Fruit fly (Drosophila melanogaster) whole organism, wandering third instar larva: Measurements from ENCODE around the gene CG10581.

Source experiments
- CG32264 ChIP-seq: fragments of 200-800 bp; sonication (Bioruptor generic); optimal IDR thresholded peaks from 2 replicates; lab custom pipeline; 2016; ENCODE audit warnings: missing biosample characterization, missing genetic modification characterization
- CG9705 ChIP-seq: fragments of 200-800 bp; sonication (Bioruptor generic); optimal IDR thresholded peaks from 2 replicates; lab custom pipeline; 2018; ENCODE audit warnings: missing biosample characterization, mild to moderate bottlenecking, missing genetic modification characterization
- CrebA ChIP-seq: fragments of 200-800 bp; sonication (Bioruptor generic); optimal IDR thresholded peaks from 2 replicates; lab custom pipeline; 2016; ENCODE audit warnings: missing biosample characterization, mild to moderate bottlenecking, missing genetic modification characterization, borderline replicate concordance
- Dif ChIP-seq: fragments of 200-275, 200-300 bp; sonication (Bioruptor generic); optimal IDR thresholded peaks from 2 replicates; lab custom pipeline; 2018; ENCODE audit warnings: missing biosample characterization, missing genetic modification characterization; ENCODE audit not compliant: partially characterized antibody
- GATAd ChIP-seq: sonication (Bioruptor generic); optimal IDR thresholded peaks from 2 replicates; lab custom pipeline; 2016; ENCODE audit warnings: missing biosample characterization, missing genetic modification characterization
- HLH106 ChIP-seq: fragments of 200-800 bp; optimal IDR thresholded peaks from 3 replicates; lab custom pipeline; 2019; ENCODE audit warnings: missing biosample characterization, mild to moderate bottlenecking, missing genetic modification characterization, moderate library complexity
- Hnf4 ChIP-seq: fragments of 200-800 bp; sonication (Bioruptor generic); optimal IDR thresholded peaks from 2 replicates; lab custom pipeline; 2016; ENCODE audit warnings: missing biosample characterization, mild to moderate bottlenecking, missing genetic modification characterization
- Hr78 ChIP-seq: fragments of >200 bp; optimal IDR thresholded peaks from 2 replicates; lab custom pipeline; 2017; ENCODE audit warnings: missing biosample characterization, missing genetic modification characterization
- Hr83 ChIP-seq: fragments of 200-300 bp; sonication (Bioruptor generic); optimal IDR thresholded peaks from 2 replicates; lab custom pipeline; 2016; ENCODE audit warnings: missing biosample characterization, mild to moderate bottlenecking, missing genetic modification characterization, moderate library complexity; ENCODE audit not compliant: poor library complexity, severe bottlenecking
- Jra ChIP-seq: sonication (Bioruptor generic); optimal IDR thresholded peaks from 2 replicates; lab custom pipeline; 2016; ENCODE audit warnings: missing biosample characterization, missing genetic modification characterization
- Mio ChIP-seq: sonication (Bioruptor generic); optimal IDR thresholded peaks from 2 replicates; lab custom pipeline; 2016; ENCODE audit warnings: missing biosample characterization, missing genetic modification characterization
- Myc ChIP-seq: fragments of >200 bp; optimal IDR thresholded peaks from 2 replicates; lab custom pipeline; 2017
- OdsH ChIP-seq: fragments of 200-800 bp; sonication (Bioruptor generic); optimal IDR thresholded peaks from 2 replicates; lab custom pipeline; 2016; ENCODE audit warnings: missing biosample characterization, mild to moderate bottlenecking, missing genetic modification characterization
- Rel ChIP-seq, 2 experiments: fragments of 200-800 bp; sonication (Bioruptor generic) in 1 of 2; optimal IDR thresholded peaks; 2 replicates in 1 of 2; 3 replicates in 1 of 2; lab custom pipeline; 2016 to 2019; ENCODE audit warnings: mild to moderate bottlenecking in 2 of 2, missing biosample characterization in 2 of 2, missing genetic modification characterization in 2 of 2, moderate library complexity in 1 of 2
- Sp1 ChIP-seq: fragments of 200-800 bp; sonication (Bioruptor generic); optimal IDR thresholded peaks from 3 replicates; lab custom pipeline; 2019; ENCODE audit warnings: missing biosample characterization, mild to moderate bottlenecking, missing genetic modification characterization, moderate library complexity
- Vsx2 ChIP-seq: fragments of 200-300, 225-300 bp; sonication (Bioruptor generic); optimal IDR thresholded peaks from 2 replicates; lab custom pipeline; 2018; ENCODE audit warnings: missing biosample characterization, missing genetic modification characterization; ENCODE audit not compliant: partially characterized antibody
- br ChIP-seq: fragments of 200-800 bp; sonication (Bioruptor generic); optimal IDR thresholded peaks from 2 replicates; lab custom pipeline; 2016; ENCODE audit warnings: missing biosample characterization, missing genetic modification characterization
- dl ChIP-seq, 2 experiments: fragments of 175-275, 200-275 bp in 1 of 2; fragments of 200-275 bp in 1 of 2; sonication (Bioruptor generic); optimal IDR thresholded peaks; lab custom pipeline; 2018; ENCODE audit warnings: mild to moderate bottlenecking in 2 of 2, missing biosample characterization in 2 of 2, missing genetic modification characterization in 2 of 2, moderate library complexity in 2 of 2; ENCODE audit not compliant: partially characterized antibody in 2 of 2, insufficient read depth in 1 of 2
- dmrt93B ChIP-seq: fragments of 200-800 bp; sonication (Bioruptor generic); optimal IDR thresholded peaks from 2 replicates; lab custom pipeline; 2018; ENCODE audit warnings: missing biosample characterization, mild to moderate bottlenecking, missing genetic modification characterization
- dsf ChIP-seq: sonication (Bioruptor generic); optimal IDR thresholded peaks from 2 replicates; lab custom pipeline; 2016; ENCODE audit warnings: missing biosample characterization, missing genetic modification characterization, borderline replicate concordance
- ey ChIP-seq: fragments of 200-800 bp; sonication (Bioruptor generic); optimal IDR thresholded peaks from 2 replicates; lab custom pipeline; 2016; ENCODE audit warnings: missing biosample characterization, missing genetic modification characterization
- foxo ChIP-seq, 2 experiments: fragments of 200-800 bp; sonication (Bioruptor generic); optimal IDR thresholded peaks; 2 replicates in 1 of 2; 3 replicates in 1 of 2; lab custom pipeline; 2016 to 2017; ENCODE audit warnings: missing biosample characterization in 2 of 2, missing genetic modification characterization in 2 of 2
- fru ChIP-seq: fragments of 200-800 bp; sonication (Bioruptor generic); optimal IDR thresholded peaks from 3 replicates; lab custom pipeline; 2016; ENCODE audit warnings: missing biosample characterization, mild to moderate bottlenecking, missing genetic modification characterization
- h ChIP-seq: fragments of 200-800 bp; sonication (Bioruptor generic); optimal IDR thresholded peaks from 3 replicates; lab custom pipeline; 2016; ENCODE audit warnings: missing biosample characterization, mild to moderate bottlenecking, missing genetic modification characterization
- jim ChIP-seq: fragments of 175-275, 200-325 bp; sonication (Bioruptor generic); optimal IDR thresholded peaks from 2 replicates; lab custom pipeline; 2016; ENCODE audit warnings: missing biosample characterization, mild to moderate bottlenecking, missing genetic modification characterization
- pan ChIP-seq: fragments of >200 bp; optimal IDR thresholded peaks from 2 replicates; lab custom pipeline; 2017
- psq ChIP-seq: fragments of 200-800 bp; sonication (Bioruptor generic); optimal IDR thresholded peaks from 3 replicates; lab custom pipeline; 2017; ENCODE audit warnings: missing biosample characterization, mild to moderate bottlenecking, missing genetic modification characterization, moderate library complexity
- rgr ChIP-seq: fragments of 200-800 bp; sonication (Bioruptor generic); optimal IDR thresholded peaks from 3 replicates; lab custom pipeline; 2016; ENCODE audit warnings: missing biosample characterization, mild to moderate bottlenecking, missing genetic modification characterization
- sage ChIP-seq: fragments of 200-800 bp; sonication (Bioruptor generic); optimal IDR thresholded peaks from 2 replicates; lab custom pipeline; 2016; ENCODE audit warnings: missing biosample characterization, mild to moderate bottlenecking, missing genetic modification characterization
- tai ChIP-seq: sonication (Bioruptor generic); optimal IDR thresholded peaks from 2 replicates; lab custom pipeline; 2016; ENCODE audit warnings: missing biosample characterization, missing genetic modification characterization
- usp ChIP-seq: fragments of >200 bp; optimal IDR thresholded peaks from 2 replicates; lab custom pipeline; 2017; ENCODE audit warnings: missing biosample characterization, missing genetic modification characterization
- woc ChIP-seq: sonication (Bioruptor generic); optimal IDR thresholded peaks from 2 replicates; lab custom pipeline; 2016; ENCODE audit warnings: missing biosample characterization, mild to moderate bottlenecking, missing genetic modification characterization

CG10581 gene

DNA sequence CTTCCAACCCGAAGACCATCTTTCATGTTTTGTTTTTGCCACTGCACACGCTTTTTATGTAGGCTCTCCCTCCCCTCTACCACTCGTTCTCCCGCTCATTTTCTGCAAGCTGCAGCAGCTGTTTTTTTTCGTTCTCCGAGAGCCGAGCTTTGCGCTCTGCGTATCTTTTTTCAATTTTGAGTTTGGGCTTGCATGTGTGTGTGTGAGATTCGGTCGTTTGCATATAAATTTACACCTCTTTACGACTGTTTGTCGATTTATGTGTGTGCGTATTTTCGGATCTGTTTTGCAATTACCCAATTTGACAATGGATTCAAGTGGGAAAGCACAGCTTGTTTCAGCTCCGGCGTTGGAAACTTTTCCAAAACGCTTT lies 23.6 kb upstream of the CG10581 start:
- TF ChIP-seq Rel (GFP tag; optimal IDR thresholded peaks at IDR 0.05; lab: Kevin White, UChicago) (no peak), Rel (tag; optimal IDR thresholded peaks at IDR 0.05; lab: Kevin White, UChicago) (peak; percentile 64), jim (GFP tag; lab: Kevin White, UChicago) (peak; percentile 23), Vsx2 (GFP tag; lab: Kevin White, UChicago) (peak; percentile 48), Dif (peak; percentile 70), Hr78 (GFP tag; lab: Kevin White, UChicago) (no peak), dl (GFP tag; optimal IDR thresholded peaks at IDR 0.05; lab: Kevin White, UChicago; ENCODE audit: insufficient read depth in 1 of 2, partially characterized antibody in 2 of 2) (peak; percentile 71 to 77), dsf (no peak)

DNA sequence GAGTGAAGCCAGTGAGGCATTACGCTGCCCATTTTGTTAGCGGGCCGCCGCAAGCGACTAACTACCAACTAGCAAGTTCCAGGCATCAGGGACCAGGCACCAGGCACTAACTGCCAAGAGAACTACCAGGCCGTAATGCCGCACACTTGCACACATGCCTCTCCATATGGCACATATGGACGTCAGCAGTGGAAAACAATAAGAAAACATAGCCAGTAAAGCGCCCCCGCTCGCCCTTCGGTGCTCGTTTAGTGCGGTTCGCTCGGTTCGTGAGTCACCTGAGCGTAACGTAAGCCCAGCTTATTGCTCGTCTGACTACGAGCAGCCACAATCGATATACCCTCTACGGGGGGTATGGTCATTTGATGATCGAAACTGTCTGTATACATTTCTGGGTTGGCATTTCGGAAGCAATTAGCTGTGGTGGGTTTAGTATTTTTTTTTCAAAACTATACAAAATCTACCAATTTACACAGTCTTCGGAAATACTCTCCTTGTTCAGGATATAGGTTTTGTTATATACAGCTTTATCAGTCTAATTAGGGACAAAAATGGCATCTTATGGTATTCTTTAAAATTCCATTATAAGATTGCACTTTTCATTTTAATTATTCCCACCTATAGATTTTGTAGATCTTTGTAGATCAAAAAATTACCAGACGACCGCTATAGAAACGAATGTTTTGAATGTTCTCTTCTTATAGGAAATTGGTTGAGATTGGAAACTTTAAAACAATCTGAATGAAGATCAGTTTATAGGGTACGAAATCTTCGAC lies 23.0 kb upstream of the CG10581 start:
- TF ChIP-seq tai (GFP tag; lab: Kevin White, UChicago) (peak; percentile 55), psq (GFP tag; lab: Kevin White, UChicago) (peak; percentile 58), Hnf4 (GFP tag; lab: Kevin White, UChicago) (peak; percentile 3), br (GFP tag; lab: Kevin White, UChicago) (peak; percentile 24), OdsH (GFP tag; lab: Kevin White, UChicago) (peak; percentile 42), HLH106 (tag; lab: Kevin White, UChicago) (peak; percentile 43), dmrt93B (GFP tag; lab: Kevin White, UChicago) (peak; percentile 37), Dif (peak; percentile 34), sage (no peak), woc (GFP tag; lab: Kevin White, UChicago) (peak; percentile 89), fru (GFP tag; lab: Kevin White, UChicago) (peak; percentile 50), pan (peak; percentile 37), Sp1 (GFP tag; lab: Kevin White, UChicago) (peak; percentile 47), rgr (GFP tag; lab: Kevin White, UChicago) (peak; percentile 35), Jra (GFP tag; lab: Kevin White, UChicago) (peak; percentile 72), Mio (GFP tag; lab: Kevin White, UChicago) (no peak), ey (GFP tag; lab: Kevin White, UChicago) (peak; percentile 62), h (GFP tag; lab: Kevin White, UChicago) (peak; percentile 33), GATAd (no peak), CrebA (GFP tag; lab: Kevin White, UChicago) (no peak), foxo (GFP tag; optimal IDR thresholded peaks at IDR 0.05; lab: Kevin White, UChicago) (peak in 1 of 2 experiments; percentile 56), Hr83 (GFP tag; lab: Kevin White, UChicago) (peak; percentile 24), CG9705 (no peak)
- TF ChIP-seq, all 38 proteins: peak for 18

DNA sequence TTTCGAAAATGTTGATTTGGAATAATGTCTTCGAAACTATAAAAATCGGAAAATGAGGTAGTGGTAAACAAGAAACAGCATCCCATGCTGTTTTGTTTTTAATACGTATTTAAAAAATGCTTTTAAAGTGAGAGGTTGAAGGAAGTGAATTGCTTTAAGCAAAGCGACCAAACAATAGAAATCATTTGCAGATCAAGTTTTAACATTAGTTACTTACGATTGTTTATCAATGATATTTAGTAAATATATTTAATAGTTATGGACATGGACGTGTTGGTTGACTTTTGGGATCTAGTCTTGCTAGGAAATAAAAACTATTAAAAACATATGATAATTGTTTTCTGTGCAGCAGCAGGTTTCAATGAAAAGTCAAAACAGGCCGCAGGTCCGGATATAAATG lies 22.3 kb upstream of the CG10581 start:
- TF ChIP-seq tai (GFP tag; lab: Kevin White, UChicago), result peak; percentile 5
- no peak for TF ChIP-seq woc (GFP tag; lab: Kevin White, UChicago)

DNA sequence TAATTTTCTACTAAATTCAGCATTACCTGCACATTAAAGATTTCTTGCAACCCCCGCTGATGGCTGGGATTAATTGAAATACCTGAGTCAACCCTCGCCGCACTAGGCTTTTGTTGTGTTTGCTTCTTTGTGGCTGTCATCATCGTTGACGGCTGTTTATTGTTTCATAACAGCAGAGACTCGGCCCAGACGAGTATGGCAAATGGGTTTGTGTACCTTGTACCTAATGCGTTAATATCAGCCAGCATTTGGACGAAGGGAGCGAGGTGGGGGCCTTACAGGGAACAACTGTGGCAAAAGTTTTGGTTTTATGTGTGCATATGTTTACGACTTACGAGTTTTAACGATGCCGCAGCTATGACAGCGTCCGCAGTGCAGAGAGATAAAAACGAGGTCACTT lies 21.8 kb upstream of the CG10581 start:
- TF ChIP-seq Myc (lab: Kevin White, UChicago) (no peak), tai (GFP tag; lab: Kevin White, UChicago) (no peak), Rel (GFP tag; optimal IDR thresholded peaks at IDR 0.05; lab: Kevin White, UChicago) (no peak), Rel (tag; optimal IDR thresholded peaks at IDR 0.05; lab: Kevin White, UChicago) (no peak)
- TF ChIP-seq, all 38 proteins: peak for 0

DNA sequence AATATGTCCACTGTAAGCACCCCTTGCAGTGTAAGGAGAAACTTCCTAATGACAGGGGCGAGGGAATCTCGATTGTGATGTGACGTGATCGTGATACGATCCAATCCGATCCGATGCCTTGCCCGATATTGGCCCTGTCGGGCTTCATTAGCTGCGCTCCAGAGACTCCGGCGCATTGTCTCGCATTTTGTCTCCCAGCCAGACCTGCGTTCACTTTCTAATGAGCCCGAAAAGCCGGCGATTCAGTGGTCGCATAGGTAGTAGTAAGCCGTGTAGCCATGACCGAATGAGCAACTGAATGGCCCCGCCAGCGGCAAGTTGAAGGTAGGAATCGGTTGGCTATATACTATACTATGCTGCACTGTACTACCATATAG lies 20.9 kb upstream of the CG10581 start:
- TF ChIP-seq usp, result no peak
- no peak for TF ChIP-seq Hr78 (GFP tag; lab: Kevin White, UChicago)
- TF ChIP-seq CG32264 (GFP tag; lab: Kevin White, UChicago), result no peak
- no peak for TF ChIP-seq h (GFP tag; lab: Kevin White, UChicago)
- TF ChIP-seq Sp1 (GFP tag; lab: Kevin White, UChicago), result no peak
- TF ChIP-seq Dif, result no peak
- no peak for TF ChIP-seq jim (GFP tag; lab: Kevin White, UChicago)
- no peak for TF ChIP-seq br (GFP tag; lab: Kevin White, UChicago)
- TF ChIP-seq dsf, result no peak
